Fruit fly (Drosophila melanogaster) whole organism, adult: ENCODE results near the gene Hsp68.

ENCODE experiments used
- CG11617 ChIP-seq: fragments of 200-800 bp; sonication (Bioruptor generic); optimal IDR thresholded peaks from 2 replicates; lab custom pipeline; 2017; ENCODE audit warnings: mild to moderate bottlenecking, missing biosample characterization, missing genetic modification reagents, missing genetic modification characterization
- CG12768 ChIP-seq: fragments of 200-800 bp; sonication (Bioruptor generic); optimal IDR thresholded peaks from 2 replicates; lab custom pipeline; 2017; ENCODE audit warnings: missing biosample characterization, missing genetic modification characterization, mild to moderate bottlenecking, moderate library complexity, missing genetic modification reagents
- CG14711 ChIP-seq: fragments of 200-800 bp; sonication (Bioruptor generic); optimal IDR thresholded peaks from 2 replicates; lab custom pipeline; 2018; ENCODE audit warnings: missing biosample characterization, mild to moderate bottlenecking, missing genetic modification characterization, moderate library complexity
- CG1620 ChIP-seq: fragments of 200-800 bp; sonication (Bioruptor generic); optimal IDR thresholded peaks from 2 replicates; lab custom pipeline; 2016; ENCODE audit warnings: missing biosample characterization, missing genetic modification characterization
- CG33017 ChIP-seq: fragments of 200-800 bp; sonication (Bioruptor generic); optimal IDR thresholded peaks from 2 replicates; lab custom pipeline; 2018; ENCODE audit warnings: missing biosample characterization, mild to moderate bottlenecking, missing genetic modification characterization, moderate library complexity
- CG5204 ChIP-seq: fragments of 200-800 bp; sonication (Bioruptor generic); optimal IDR thresholded peaks from 2 replicates; lab custom pipeline; 2016; ENCODE audit warnings: missing biosample characterization, missing genetic modification characterization
- CG7045 ChIP-seq: fragments of 200-800 bp; sonication (Bioruptor generic); optimal IDR thresholded peaks from 2 replicates; lab custom pipeline; 2017; ENCODE audit warnings: missing biosample characterization, mild to moderate bottlenecking, missing genetic modification characterization
- CG7101 ChIP-seq: fragments of 200-800 bp; sonication (Bioruptor generic); optimal IDR thresholded peaks from 2 replicates; lab custom pipeline; 2018; ENCODE audit warnings: missing biosample characterization, mild to moderate bottlenecking, missing genetic modification characterization, moderate library complexity
- Clk ChIP-seq: fragments of 200-800 bp; sonication (Bioruptor generic); optimal IDR thresholded peaks from 2 replicates; lab custom pipeline; 2017; ENCODE audit warnings: missing biosample characterization, missing genetic modification characterization
- Crg-1 ChIP-seq: fragments of 200-800 bp; sonication (Bioruptor generic); optimal IDR thresholded peaks from 2 replicates; lab custom pipeline; 2016; ENCODE audit warnings: missing biosample characterization, missing genetic modification characterization
- Hr96 ChIP-seq: fragments of 200-800 bp; sonication (Bioruptor generic); optimal IDR thresholded peaks from 2 replicates; lab custom pipeline; 2016; ENCODE audit warnings: missing biosample characterization, missing genetic modification characterization
- Mnt ChIP-seq: fragments of 200-800 bp; sonication (Bioruptor generic); optimal IDR thresholded peaks from 2 replicates; lab custom pipeline; 2016; ENCODE audit warnings: missing biosample characterization, mild to moderate bottlenecking, missing genetic modification characterization
- bab1 ChIP-seq: fragments of 200-800 bp; sonication (Bioruptor generic); optimal IDR thresholded peaks from 3 replicates; lab custom pipeline; 2019; ENCODE audit warnings: missing biosample characterization, mild to moderate bottlenecking, missing genetic modification characterization, moderate library complexity
- cic ChIP-seq: fragments of 200-800 bp; sonication (Bioruptor generic); optimal IDR thresholded peaks from 2 replicates; lab custom pipeline; 2017; ENCODE audit warnings: missing biosample characterization, mild to moderate bottlenecking, missing genetic modification characterization, moderate library complexity
- cnc ChIP-seq, 2 experiments: fragments of >200 bp; optimal IDR thresholded peaks; 2 replicates each; lab custom pipeline; 2017
- kay ChIP-seq: fragments of 200-800 bp; sonication (Bioruptor generic); peaks from one replicate; lab custom pipeline; 2016; ENCODE audit warnings: missing biosample characterization, missing genetic modification characterization, borderline replicate concordance
- ovo ChIP-seq: fragments of 200-800 bp; sonication (Bioruptor generic); optimal IDR thresholded peaks from 2 replicates; lab custom pipeline; 2016; ENCODE audit warnings: missing biosample characterization, missing genetic modification characterization
- pad ChIP-seq: fragments of 200-800 bp; sonication (Bioruptor generic); optimal IDR thresholded peaks from 3 replicates; lab custom pipeline; 2017; ENCODE audit warnings: missing biosample characterization, missing genetic modification characterization, mild to moderate bottlenecking, moderate library complexity, missing genetic modification reagents
- tj ChIP-seq: fragments of 200-800 bp; sonication (Bioruptor generic); optimal IDR thresholded peaks from 3 replicates; lab custom pipeline; 2017; ENCODE audit warnings: missing biosample characterization, mild to moderate bottlenecking, missing genetic modification characterization, moderate library complexity
- toe ChIP-seq: fragments of 200-800 bp; sonication (Bioruptor generic); optimal IDR thresholded peaks from 2 replicates; lab custom pipeline; 2016; ENCODE audit warnings: missing biosample characterization, missing genetic modification characterization

The Hsp68 gene

DNA sequence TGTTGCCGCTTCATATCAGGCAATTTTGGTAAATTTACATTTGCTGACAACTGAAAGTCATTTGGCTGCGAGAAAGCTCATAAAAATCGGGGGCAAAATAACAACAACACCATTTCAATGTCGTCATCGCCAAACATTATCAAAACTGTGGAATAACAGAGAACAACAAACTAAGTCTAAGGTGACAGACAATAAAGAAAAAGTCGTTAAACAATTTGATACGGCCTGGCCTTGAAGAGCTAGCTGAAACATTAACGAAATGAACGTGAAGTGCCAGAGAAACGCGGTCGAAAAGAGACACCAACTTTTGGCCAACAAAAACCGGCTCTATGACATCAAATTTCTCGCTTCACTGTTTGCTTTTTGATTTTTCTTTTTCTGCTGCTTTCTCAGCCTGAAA lies 33.0 kb upstream of the Hsp68 start:
- TF ChIP-seq CG12768 (GFP tag; lab: Kevin White, UChicago) (no peak), toe (GFP tag; lab: Kevin White, UChicago) (no peak), CG14711 (tag; lab: Kevin White, UChicago) (no peak), cnc (optimal IDR thresholded peaks at IDR 0.05; lab: Kevin White, UChicago) (no peak), Crg-1 (GFP tag; lab: Kevin White, UChicago) (no peak), bab1 (GFP tag; lab: Kevin White, UChicago) (no peak), tj (GFP tag; lab: Kevin White, UChicago) (no peak), cic (GFP tag; lab: Kevin White, UChicago) (no peak), CG7101 (tag; lab: Kevin White, UChicago) (no peak), CG7045 (GFP tag; lab: Kevin White, UChicago) (no peak), kay (GFP tag; lab: Kevin White, UChicago) (no peak), Mnt (no peak)

- TF ChIP-seq cic (GFP tag; lab: Kevin White, UChicago) (peak; percentile 89), pad (GFP tag; lab: Kevin White, UChicago) (no peak), kay (GFP tag; lab: Kevin White, UChicago) (peak; percentile 83)
Observed at dm6 chr3R:24084975-24085374, 27.9 kb upstream of the Hsp68 start.

DNA sequence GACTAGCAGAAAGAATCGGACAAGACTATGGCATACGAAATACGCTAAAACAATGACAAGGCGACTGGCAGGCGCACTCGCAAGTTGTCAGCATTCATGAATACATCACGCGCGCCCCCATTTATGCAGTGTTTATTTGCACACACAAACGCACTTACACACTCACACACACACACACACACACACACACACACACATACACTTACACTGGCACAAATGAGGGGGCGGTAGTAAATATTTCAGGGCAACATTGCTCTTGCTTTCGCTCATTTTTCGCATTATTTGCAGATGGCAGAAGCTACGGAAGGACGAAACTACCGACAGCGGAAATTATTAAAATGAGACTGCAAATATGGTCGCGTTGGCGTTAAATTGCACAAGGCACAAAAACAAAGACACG lies 22.5 kb upstream of the Hsp68 start:
- TF ChIP-seq ovo (GFP tag; lab: Kevin White, UChicago) (no peak), CG5204 (GFP tag; lab: Kevin White, UChicago) (no peak), cic (GFP tag; lab: Kevin White, UChicago) (no peak), Clk (GFP tag; lab: Kevin White, UChicago) (no peak), bab1 (GFP tag; lab: Kevin White, UChicago) (no peak), tj (GFP tag; lab: Kevin White, UChicago) (no peak), CG11617 (GFP tag; lab: Kevin White, UChicago) (no peak), cnc (optimal IDR thresholded peaks at IDR 0.05; lab: Kevin White, UChicago) (no peak), CG12768 (GFP tag; lab: Kevin White, UChicago) (no peak), CG7101 (tag; lab: Kevin White, UChicago) (no peak), pad (GFP tag; lab: Kevin White, UChicago) (no peak), Mnt (no peak), Crg-1 (GFP tag; lab: Kevin White, UChicago) (no peak), kay (GFP tag; lab: Kevin White, UChicago) (no peak), CG1620 (GFP tag; lab: Kevin White, UChicago) (no peak), CG7045 (GFP tag; lab: Kevin White, UChicago) (no peak)

dm6 chr3R:24079110-24079509 lies 22.0 kb upstream of the Hsp68 start:
- TF ChIP-seq kay (GFP tag; lab: Kevin White, UChicago) (peak; percentile 34), bab1 (GFP tag; lab: Kevin White, UChicago) (peak; percentile 5), cic (GFP tag; lab: Kevin White, UChicago) (no peak), tj (GFP tag; lab: Kevin White, UChicago) (no peak), CG14711 (tag; lab: Kevin White, UChicago) (peak; percentile 16), CG5204 (GFP tag; lab: Kevin White, UChicago) (no peak), CG33017 (tag; lab: Kevin White, UChicago) (no peak), Clk (GFP tag; lab: Kevin White, UChicago) (no peak), CG1620 (GFP tag; lab: Kevin White, UChicago) (peak; percentile 7), cnc (optimal IDR thresholded peaks at IDR 0.05; lab: Kevin White, UChicago) (no peak)

dm6 chr3R:24073703-24074102 lies 16.6 kb upstream of the Hsp68 start:
- no peak for TF ChIP-seq CG1620 (GFP tag; lab: Kevin White, UChicago)
- no peak for TF ChIP-seq ovo (GFP tag; lab: Kevin White, UChicago)
- no peak for TF ChIP-seq CG5204 (GFP tag; lab: Kevin White, UChicago)
- no peak for TF ChIP-seq Mnt
- TF ChIP-seq CG11617 (GFP tag; lab: Kevin White, UChicago), result no peak
- no peak for TF ChIP-seq Crg-1 (GFP tag; lab: Kevin White, UChicago)
- TF ChIP-seq cnc (optimal IDR thresholded peaks at IDR 0.05; lab: Kevin White, UChicago), result no peak

DNA sequence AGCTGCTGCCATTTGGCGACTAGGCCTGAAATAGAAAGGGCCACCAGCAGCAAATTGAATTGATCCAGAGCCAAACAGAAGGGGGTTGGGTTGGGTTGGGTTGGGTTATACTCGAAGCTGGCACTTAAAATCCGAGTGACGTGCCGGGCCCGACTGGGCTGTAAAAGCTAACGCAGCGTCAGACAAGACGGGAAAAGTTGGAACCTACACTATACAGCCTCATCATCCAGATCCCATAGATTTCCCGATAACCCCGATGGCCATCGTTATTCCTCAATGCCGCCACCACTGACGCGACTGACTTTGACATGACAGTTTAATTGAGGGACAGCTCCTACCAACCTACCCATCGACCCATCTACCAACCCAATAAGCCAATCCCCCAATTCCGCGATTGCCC lies 12.9 kb upstream of the Hsp68 start:
- no peak for TF ChIP-seq CG12768 (GFP tag; lab: Kevin White, UChicago)
- no peak for TF ChIP-seq Hr96 (GFP tag; lab: Kevin White, UChicago)
- TF ChIP-seq Clk (GFP tag; lab: Kevin White, UChicago), result no peak

DNA sequence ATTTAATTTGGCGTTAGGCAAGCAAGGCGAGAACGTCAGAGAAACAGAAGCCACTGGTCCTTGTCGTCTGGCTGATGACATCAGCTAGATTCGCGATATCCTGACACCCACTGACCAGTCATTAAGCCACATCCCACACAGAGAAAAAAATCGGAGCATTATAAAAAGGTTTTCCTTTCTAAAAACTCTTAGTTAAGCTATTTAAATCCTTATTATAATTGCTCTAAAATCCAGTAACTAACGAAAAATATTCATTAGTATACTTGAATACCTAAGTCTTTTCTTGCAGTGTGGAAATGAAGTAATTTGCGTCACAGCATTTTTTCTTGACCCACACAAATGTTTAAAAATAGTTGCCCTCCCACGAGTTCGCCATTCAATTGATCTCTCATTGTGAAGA lies 11.7 kb upstream of the Hsp68 start:
- TF ChIP-seq Hr96 (GFP tag; lab: Kevin White, UChicago), result no peak
- no peak for TF ChIP-seq toe (GFP tag; lab: Kevin White, UChicago)
- no peak for TF ChIP-seq CG5204 (GFP tag; lab: Kevin White, UChicago)
- TF ChIP-seq CG11617 (GFP tag; lab: Kevin White, UChicago), result no peak
- no peak for TF ChIP-seq Clk (GFP tag; lab: Kevin White, UChicago)
- TF ChIP-seq Crg-1 (GFP tag; lab: Kevin White, UChicago), result no peak
